Worm (Caenorhabditis elegans) whole organism, young adult: ENCODE data around the gene tbx-9.
A peak's percentile ranks its signal among the peaks of the same experiment; 100 is the strongest.

ENCODE experiments used
- B0035.1 ChIP-seq: sonication (generic microtip); optimal IDR thresholded peaks from 2 replicates; lab custom pipeline; 2016; ENCODE audit warnings: missing genetic modification characterization, mild to moderate bottlenecking, missing compliant biosample characterization, missing genotype, missing genetic modification reagents
- B0261.1 ChIP-seq: sonication (generic microtip); optimal IDR thresholded peaks from 2 replicates; lab custom pipeline; 2016; ENCODE audit warnings: mild to moderate bottlenecking, missing genetic modification characterization, moderate library complexity, missing compliant biosample characterization
- B0336.3 ChIP-seq: fragments of 200-800 bp; sonication (Bioruptor generic); IDR thresholded peaks from 2 replicates; pipeline ENCODE4 v1.3.6; 2022; ENCODE audit warnings: missing genetic modification characterization, missing compliant biosample characterization
- F55B11.4 ChIP-seq: sonication (generic microtip); optimal IDR thresholded peaks from 2 replicates; lab custom pipeline; 2016; ENCODE audit warnings: missing compliant biosample characterization, missing genetic modification characterization, borderline replicate concordance; ENCODE audit not compliant: insufficient read depth
- F57A8.1 ChIP-seq: fragments of 200-800 bp; sonication (Bioruptor generic); optimal IDR thresholded peaks from 2 replicates; lab custom pipeline; 2018; ENCODE audit warnings: mild to moderate bottlenecking, missing genetic modification characterization, moderate library complexity, missing compliant biosample characterization
- K12H6.12 ChIP-seq: fragments of 200-800 bp; sonication (Bioruptor generic); optimal IDR thresholded peaks from 2 replicates; lab custom pipeline; 2018; ENCODE audit warnings: mild to moderate bottlenecking, missing genetic modification characterization, missing compliant biosample characterization
- T07F8.4 ChIP-seq: sonication (generic microtip); optimal IDR thresholded peaks from 2 replicates; lab custom pipeline; 2016; ENCODE audit warnings: mild to moderate bottlenecking, missing genetic modification characterization, moderate library complexity, missing compliant biosample characterization
- Y67H2A.10 ChIP-seq: fragments of 200-800 bp; sonication (Bioruptor generic); conservative IDR thresholded peaks from 2 replicates; pipeline ENCODE4 v1.3.6; 2022; ENCODE audit warnings: missing genetic modification reagents, missing genetic modification characterization, missing compliant biosample characterization
- bed-2 ChIP-seq: fragments of 200-800 bp; sonication (Bioruptor generic); IDR thresholded peaks from 2 replicates; pipeline ENCODE4 v1.3.6; 2022; ENCODE audit warnings: missing genetic modification reagents, missing genetic modification characterization, missing compliant biosample characterization
- ccch-3 ChIP-seq: fragments of 200-800 bp; sonication (Bioruptor generic); optimal IDR thresholded peaks from 2 replicates; lab custom pipeline; 2018; ENCODE audit warnings: mild to moderate bottlenecking, missing genetic modification characterization, missing compliant biosample characterization
- cebp-1 ChIP-seq, 2 experiments: fragments of 200-800 bp in 1 of 2; sonication (Bioruptor generic) in 1 of 2; sonication (generic microtip) in 1 of 2; IDR thresholded peaks in 1 of 2; optimal IDR thresholded peaks in 1 of 2; 2 replicates each; pipeline versions ENCODE4 v1.3.6 to Lab custom; 2017 to 2022; ENCODE audit warnings: missing compliant biosample characterization in 2 of 2, missing genetic modification characterization in 2 of 2, mild to moderate bottlenecking in 1 of 2, missing genetic modification reagents in 1 of 2, moderate library complexity in 1 of 2
- ceh-27 ChIP-seq: fragments of 200-800 bp; sonication (Bioruptor generic); optimal IDR thresholded peaks from 2 replicates; lab custom pipeline; 2018; ENCODE audit warnings: mild to moderate bottlenecking, missing genetic modification characterization, moderate library complexity, missing compliant biosample characterization
- ceh-79 ChIP-seq: sonication (generic microtip); optimal IDR thresholded peaks from 2 replicates; lab custom pipeline; 2017; ENCODE audit warnings: mild to moderate bottlenecking, missing genetic modification characterization, missing compliant biosample characterization
- dpff-1 ChIP-seq: sonication (generic microtip); optimal IDR thresholded peaks from 2 replicates; lab custom pipeline; 2017; ENCODE audit warnings: mild to moderate bottlenecking, missing genetic modification characterization, missing compliant biosample characterization
- dpl-1 ChIP-seq: fragments of 150-350 bp; optimal IDR thresholded peaks from 2 replicates; lab custom pipeline; 2014; ENCODE audit warnings: missing biosample characterization, missing genetic modification reagents, missing genetic modification characterization
- egl-18 ChIP-seq: fragments of 200-800 bp; sonication (Bioruptor generic); IDR thresholded peaks from 2 replicates; pipeline ENCODE4 v1.3.6; 2022; ENCODE audit warnings: missing genetic modification reagents, missing genetic modification characterization, missing compliant biosample characterization
- egrh-3 ChIP-seq: fragments of 200-800 bp; sonication (Bioruptor generic); IDR thresholded peaks from 2 replicates; pipeline ENCODE4 v1.3.6; 2022; ENCODE audit warnings: missing genetic modification reagents, missing genetic modification characterization, missing compliant biosample characterization
- ekl-4 ChIP-seq: fragments of 200-800 bp; sonication (Bioruptor generic); IDR thresholded peaks from 2 replicates; pipeline ENCODE4 v1.3.6; 2022; ENCODE audit warnings: missing genetic modification reagents, missing genetic modification characterization, missing compliant biosample characterization
- hlh-12 ChIP-seq: sonication (generic microtip); optimal IDR thresholded peaks from 2 replicates; lab custom pipeline; 2016; ENCODE audit warnings: missing genetic modification characterization, missing compliant biosample characterization
- let-526 ChIP-seq: fragments of 200-800 bp; sonication (Bioruptor generic); IDR thresholded peaks from 2 replicates; pipeline ENCODE4 v1.3.6; 2022; ENCODE audit warnings: missing genetic modification reagents, missing genetic modification characterization, missing compliant biosample characterization
- lsy-27 ChIP-seq: sonication (generic microtip); optimal IDR thresholded peaks from 2 replicates; lab custom pipeline; 2017; ENCODE audit warnings: missing genetic modification characterization, mild to moderate bottlenecking, missing compliant biosample characterization, antibody characterized with exemption, missing genotype, borderline replicate concordance; ENCODE audit not compliant: insufficient read depth
- madf-8 ChIP-seq: fragments of 200-800 bp; sonication (Bioruptor generic); conservative IDR thresholded peaks from 2 replicates; pipeline ENCODE4 v1.3.6; 2022; ENCODE audit warnings: missing genetic modification reagents, missing genetic modification characterization, missing compliant biosample characterization
- mcd-1 ChIP-seq: fragments of 200-800 bp; sonication (Bioruptor generic); IDR thresholded peaks from 2 replicates; pipeline ENCODE4 v1.3.6; 2022; ENCODE audit warnings: missing genetic modification reagents, missing genetic modification characterization, missing compliant biosample characterization
- nfyb-1 ChIP-seq: fragments of 200-800 bp; sonication (Bioruptor generic); IDR thresholded peaks from 2 replicates; pipeline ENCODE4 v1.3.6; 2022; ENCODE audit warnings: missing genetic modification reagents, missing genetic modification characterization, missing compliant biosample characterization
- nhr-120 ChIP-seq: fragments of 200-800 bp; sonication (Bioruptor generic); IDR thresholded peaks from 2 replicates; pipeline ENCODE4 v1.3.6; 2022; ENCODE audit warnings: missing genetic modification characterization, missing compliant biosample characterization
- snpc-3.4 ChIP-seq: sonication (generic microtip); optimal IDR thresholded peaks from 2 replicates; lab custom pipeline; 2017; ENCODE audit warnings: missing genetic modification characterization, mild to moderate bottlenecking, missing compliant biosample characterization, antibody characterized with exemption, moderate library complexity, missing genotype, missing genetic modification reagents
- zim-3 ChIP-seq: sonication (generic microtip); optimal IDR thresholded peaks from 2 replicates; lab custom pipeline; 2017; ENCODE audit warnings: mild to moderate bottlenecking, missing genetic modification characterization, moderate library complexity, missing compliant biosample characterization
- ztf-18 ChIP-seq: sonication (generic microtip); optimal IDR thresholded peaks from 2 replicates; lab custom pipeline; 2016; ENCODE audit warnings: missing genotype, mild to moderate bottlenecking, missing genetic modification characterization, missing compliant biosample characterization

Gene tbx-9

ce11 chrIII:10367355-10367909, 25.8 kb upstream of the tbx-9 start:
- TF ChIP-seq F57A8.1 (GFP tag; lab: Kevin White, UChicago) (no peak), ceh-79 (tag; lab: Kevin White, UChicago) (no peak), ceh-27 (GFP tag; lab: Kevin White, UChicago) (peak; percentile 4), K12H6.12 (tag; lab: Kevin White, UChicago) (peak; percentile 44)

- TF ChIP-seq ceh-27 (GFP tag; lab: Kevin White, UChicago), result no peak
- TF ChIP-seq B0261.1 (tag; lab: Kevin White, UChicago), result no peak
These were observed 23.0 kb upstream of the tbx-9 start, which contains the start of gene tbc-8 for ce11 chrIII:10364656-10365055. Gene tbc-8, plus strand, starts transcription at chrIII:10364956.

ce11 chrIII:10362920-10363319, 21.3 kb upstream of the tbx-9 start:
- TF ChIP-seq lsy-27 (tag; lab: Kevin White, UChicago) (no peak), F55B11.4 (tag; lab: Kevin White, UChicago) (no peak), mcd-1 (no peak), B0261.1 (tag; lab: Kevin White, UChicago) (no peak), ccch-3 (no peak), K12H6.12 (tag; lab: Kevin White, UChicago) (no peak), ztf-18 (no peak), egl-18 (GFP tag; lab: Robert Waterston, UW) (no peak)

- TF ChIP-seq Y67H2A.10 (no peak), dpff-1 (tag; lab: Kevin White, UChicago) (no peak), cebp-1 (GFP tag; IDR thresholded peaks at IDR 0.05; lab: Robert Waterston, UW) (no peak), cebp-1 (tag; optimal IDR thresholded peaks at IDR 0.05; lab: Kevin White, UChicago) (no peak), madf-8 (no peak), B0035.1 (tag; lab: Kevin White, UChicago) (no peak)
These were observed 19.8 kb upstream of the tbx-9 start for ce11 chrIII:10361456-10361855.

ce11 chrIII:10359916-10360315, 18.3 kb upstream of the tbx-9 start:
- TF ChIP-seq let-526 (GFP tag; lab: Robert Waterston, UW), result no peak
- no peak for TF ChIP-seq egrh-3 (GFP tag; lab: Robert Waterston, UW)
- no peak for TF ChIP-seq zim-3 (tag; lab: Kevin White, UChicago)
- no peak for TF ChIP-seq hlh-12 (tag; lab: Kevin White, UChicago)
- TF ChIP-seq bed-2 (GFP tag; lab: Robert Waterston, UW), result no peak
- no peak for TF ChIP-seq nhr-120 (GFP tag; lab: Robert Waterston, UW)
- TF ChIP-seq B0336.3, result no peak
- TF ChIP-seq snpc-3.4 (tag; lab: Kevin White, UChicago), result no peak
- TF ChIP-seq ekl-4, result no peak
- TF ChIP-seq dpl-1 (GFP tag; lab: Kevin White, UChicago), result no peak
- TF ChIP-seq, all 124 proteins: peak for 0

ce11 chrIII:10358751-10359150, 17.1 kb upstream of the tbx-9 start:
- TF ChIP-seq nfyb-1 (GFP tag; lab: Robert Waterston, UW) (no peak), ceh-27 (GFP tag; lab: Kevin White, UChicago) (peak; percentile 35), T07F8.4 (no peak)
